Fruit fly (Drosophila melanogaster) whole organism, embryonic: ENCODE results near the gene SdicC.

Experiments used
- Adf1 ChIP-seq: fragments of 200-800 bp; sonication (Bioruptor generic); IDR thresholded peaks from 2 replicates; pipeline ENCODE4 v1.3.6; 2022; ENCODE audit warnings: missing biosample characterization, missing genetic modification characterization
- CG11560 ChIP-seq: fragments of 200-800 bp; sonication (Bioruptor generic); IDR thresholded peaks from 3 replicates; pipeline ENCODE4 v1.3.6; 2022; ENCODE audit warnings: missing biosample characterization, missing genetic modification characterization
- CG11695 ChIP-seq: fragments of 200-800 bp; sonication (Bioruptor generic); IDR thresholded peaks from 3 replicates; pipeline ENCODE4 v1.3.6; 2022; ENCODE audit warnings: missing biosample characterization, missing genetic modification characterization
- CG12659 ChIP-seq: fragments of 200-800 bp; sonication (Bioruptor generic); optimal IDR thresholded peaks from 3 replicates; lab custom pipeline; 2017; ENCODE audit warnings: mild to moderate bottlenecking, missing biosample characterization, missing genetic modification reagents, missing genetic modification characterization
- CG13287 ChIP-seq: fragments of 200-800 bp; sonication (Bioruptor generic); IDR thresholded peaks from 2 replicates; pipeline ENCODE4 v1.3.6; 2022; ENCODE audit warnings: missing biosample characterization, missing genetic modification characterization; ENCODE audit not compliant: partially characterized antibody
- CG14014 ChIP-seq: fragments of 200-800 bp; sonication (Bioruptor generic); IDR thresholded peaks from 2 replicates; pipeline ENCODE4 v1.3.6; 2022; ENCODE audit warnings: missing biosample characterization, missing genetic modification characterization
- CG2116 ChIP-seq: fragments of 200-800 bp; sonication (Bioruptor generic); optimal IDR thresholded peaks from 3 replicates; lab custom pipeline; 2018; ENCODE audit warnings: missing biosample characterization, mild to moderate bottlenecking, missing genetic modification characterization
- CG2129 ChIP-seq: fragments of 200-800 bp; sonication (Bioruptor generic); IDR thresholded peaks from 2 replicates; pipeline ENCODE4 v1.3.6; 2022; ENCODE audit warnings: missing biosample characterization, missing genetic modification characterization; ENCODE audit not compliant: partially characterized antibody
- CG30403 ChIP-seq: fragments of 200-800 bp; sonication (Bioruptor generic); optimal IDR thresholded peaks from 3 replicates; lab custom pipeline; 2016; ENCODE audit warnings: missing biosample characterization, missing genetic modification characterization
- CG34224 ChIP-seq: fragments of 200-800 bp; sonication (Bioruptor generic); IDR thresholded peaks from 3 replicates; pipeline ENCODE4 v1.3.6; 2022; ENCODE audit warnings: missing biosample characterization, missing genetic modification characterization; ENCODE audit not compliant: partially characterized antibody
- CG3847 ChIP-seq: fragments of 200-800 bp; sonication (Bioruptor generic); IDR thresholded peaks from 2 replicates; pipeline ENCODE4 v1.3.6; 2022; ENCODE audit warnings: missing biosample characterization, missing genetic modification characterization
- CG3995 ChIP-seq: fragments of 200-800 bp; sonication (Bioruptor generic); optimal IDR thresholded peaks from 3 replicates; lab custom pipeline; 2016; ENCODE audit warnings: missing biosample characterization, missing genetic modification characterization
- CG43689 ChIP-seq: fragments of 200-800 bp; sonication (Bioruptor generic); IDR thresholded peaks from 2 replicates; pipeline ENCODE4 v1.3.6; 2022; ENCODE audit warnings: missing biosample characterization, missing genetic modification characterization
- CG4854 ChIP-seq: fragments of 200-800 bp; sonication (Bioruptor generic); optimal IDR thresholded peaks from 2 replicates; lab custom pipeline; 2016; ENCODE audit warnings: missing biosample characterization, missing genetic modification characterization, inconsistent platforms
- CG5180 ChIP-seq: fragments of 200-800 bp; sonication (Bioruptor generic); optimal IDR thresholded peaks from 3 replicates; lab custom pipeline; 2017; ENCODE audit warnings: missing biosample characterization, missing genetic modification characterization, mild to moderate bottlenecking, moderate library complexity, missing genetic modification reagents
- CG8388 ChIP-seq: fragments of 200-800 bp; sonication (Bioruptor generic); optimal IDR thresholded peaks from 2 replicates; lab custom pipeline; 2019; ENCODE audit warnings: missing biosample characterization, mild to moderate bottlenecking, missing genetic modification characterization, moderate library complexity
- CG8765 ChIP-seq: fragments of 200-800 bp; sonication (Bioruptor generic); IDR thresholded peaks from 2 replicates; pipeline ENCODE4 v1.3.6; 2022; ENCODE audit warnings: missing biosample characterization, missing genetic modification characterization
- CG9437 ChIP-seq: fragments of 200-800 bp; sonication (Bioruptor generic); optimal IDR thresholded peaks from 2 replicates; lab custom pipeline; 2018; ENCODE audit warnings: missing biosample characterization, mild to moderate bottlenecking, missing genetic modification characterization
- Dad ChIP-seq: fragments of 200-800 bp; sonication (Bioruptor generic); optimal IDR thresholded peaks from 3 replicates; lab custom pipeline; 2016; ENCODE audit warnings: missing biosample characterization, missing genetic modification characterization
- Dek ChIP-seq: fragments of 200-800 bp; sonication (Bioruptor generic); optimal IDR thresholded peaks from 3 replicates; lab custom pipeline; 2019; ENCODE audit warnings: missing biosample characterization, mild to moderate bottlenecking, missing genetic modification characterization, moderate library complexity
- Dip2 ChIP-seq: fragments of 200-800 bp; sonication (Bioruptor generic); IDR thresholded peaks from 2 replicates; pipeline ENCODE4 v1.3.6; 2022; ENCODE audit warnings: missing biosample characterization, missing genetic modification characterization
- Dref ChIP-seq: fragments of 200-800 bp; sonication (Bioruptor generic); IDR thresholded peaks from 2 replicates; pipeline ENCODE4 v1.3.6; 2022; ENCODE audit warnings: missing biosample characterization, missing genetic modification characterization
- HLH3B ChIP-seq: fragments of 200-800 bp; sonication (Bioruptor generic); IDR thresholded peaks from 2 replicates; pipeline ENCODE4 v1.3.6; 2022; ENCODE audit warnings: missing biosample characterization, missing genetic modification characterization
- Kr ChIP-seq: fragments of 200-800 bp; sonication (Bioruptor generic); optimal IDR thresholded peaks from 2 replicates; lab custom pipeline; 2017; ENCODE audit warnings: missing biosample characterization, mild to moderate bottlenecking, missing genetic modification characterization
- NK7.1 ChIP-seq: fragments of 200-800 bp; sonication (Bioruptor generic); optimal IDR thresholded peaks from 3 replicates; lab custom pipeline; 2016; ENCODE audit warnings: missing biosample characterization, missing genetic modification characterization
- Ravus ChIP-seq: fragments of 200-800 bp; sonication (Bioruptor generic); IDR thresholded peaks from 2 replicates; pipeline ENCODE4 v1.3.6; 2022; ENCODE audit warnings: missing biosample characterization, missing genetic modification characterization
- Rx ChIP-seq: fragments of 200-800 bp; sonication (Bioruptor generic); IDR thresholded peaks from 2 replicates; pipeline ENCODE4 v1.3.6; 2022; ENCODE audit warnings: missing biosample characterization, missing genetic modification characterization
- Trl ChIP-seq, 3 experiments: fragments of >200 bp in 2 of 3; fragments of 200-800 bp in 1 of 3; sonication (Bioruptor generic) in 1 of 3; optimal IDR thresholded peaks; 2 replicates in 1 of 3; 3 replicates in 2 of 3; lab custom pipeline; 2016 to 2017; ENCODE audit warnings: missing biosample characterization in 1 of 3, missing genetic modification characterization in 1 of 3
- Usf ChIP-seq: fragments of 200-800 bp; sonication (Bioruptor generic); optimal IDR thresholded peaks from 2 replicates; lab custom pipeline; 2017; ENCODE audit warnings: missing genotype, missing biosample characterization, missing genetic modification characterization
- ac ChIP-seq: fragments of 200-800 bp; sonication (Bioruptor generic); optimal IDR thresholded peaks from 3 replicates; lab custom pipeline; 2017; ENCODE audit warnings: missing biosample characterization, mild to moderate bottlenecking, missing genetic modification characterization
- aop ChIP-seq: fragments of 200-800 bp; sonication (Bioruptor generic); IDR thresholded peaks from 2 replicates; pipeline ENCODE4 v1.3.6; 2022; ENCODE audit warnings: missing biosample characterization, missing genetic modification characterization
- croc ChIP-seq: fragments of 200-800 bp; sonication (Bioruptor generic); conservative IDR thresholded peaks from 3 replicates; pipeline ENCODE4 v1.3.6; 2022; ENCODE audit warnings: missing biosample characterization, missing genetic modification characterization
- crol ChIP-seq: fragments of 200-800 bp; sonication (Bioruptor generic); IDR thresholded peaks from 2 replicates; pipeline ENCODE4 v1.3.6; 2022; ENCODE audit warnings: missing biosample characterization, missing genetic modification characterization
- ems ChIP-seq: fragments of 200-800 bp; sonication (Bioruptor generic); optimal IDR thresholded peaks from 3 replicates; lab custom pipeline; 2016; ENCODE audit warnings: missing biosample characterization, missing genetic modification characterization
- gce ChIP-seq: fragments of 200-800 bp; sonication (Bioruptor generic); IDR thresholded peaks from 3 replicates; pipeline ENCODE4 v1.3.6; 2022; ENCODE audit warnings: missing biosample characterization, missing genetic modification characterization
- gsb ChIP-seq: fragments of 200-800 bp; sonication (Bioruptor generic); IDR thresholded peaks from 2 replicates; pipeline ENCODE4 v1.3.6; 2022; ENCODE audit warnings: missing biosample characterization, missing genetic modification characterization
- ind ChIP-seq: fragments of 200-800 bp; sonication (Bioruptor generic); optimal IDR thresholded peaks from 3 replicates; lab custom pipeline; 2016; ENCODE audit warnings: missing biosample characterization, missing genetic modification characterization
- ken ChIP-seq: fragments of 200-800 bp; sonication (Bioruptor generic); IDR thresholded peaks from 3 replicates; pipeline ENCODE4 v1.3.6; 2022; ENCODE audit warnings: missing biosample characterization, missing genetic modification characterization
- knrl ChIP-seq: fragments of 200-800 bp; sonication (Bioruptor generic); IDR thresholded peaks from 3 replicates; pipeline ENCODE4 v1.3.6; 2022; ENCODE audit warnings: missing biosample characterization, missing genetic modification characterization; ENCODE audit not compliant: partially characterized antibody
- lola ChIP-seq, 3 experiments: fragments of >200 bp in 2 of 3; fragments of 200-800 bp in 1 of 3; sonication (Bioruptor generic) in 1 of 3; optimal IDR thresholded peaks; 2 replicates each; lab custom pipeline; 2017 to 2019; ENCODE audit warnings: missing biosample characterization in 3 of 3, missing genetic modification characterization in 3 of 3, mild to moderate bottlenecking in 1 of 3, moderate library complexity in 1 of 3
- luna ChIP-seq: fragments of 200-800 bp; sonication (Bioruptor generic); optimal IDR thresholded peaks from 2 replicates; lab custom pipeline; 2016; ENCODE audit warnings: missing biosample characterization, missing genetic modification characterization
- onecut ChIP-seq: fragments of 200-800 bp; sonication (Bioruptor generic); IDR thresholded peaks from 2 replicates; pipeline ENCODE4 v1.3.6; 2022; ENCODE audit warnings: missing biosample characterization, missing genetic modification characterization
- org-1 ChIP-seq: fragments of 200-800 bp; sonication (Bioruptor generic); optimal IDR thresholded peaks from 2 replicates; lab custom pipeline; 2017; ENCODE audit warnings: missing biosample characterization, missing genetic modification characterization
- otp ChIP-seq: fragments of 200-800 bp; sonication (Bioruptor generic); IDR thresholded peaks from 3 replicates; pipeline ENCODE4, ENCODE4 v1.3.6; 2022; ENCODE audit warnings: missing biosample characterization, missing genetic modification characterization
- repo ChIP-seq: fragments of 200-800 bp; sonication (Bioruptor generic); optimal IDR thresholded peaks from 2 replicates; lab custom pipeline; 2016; ENCODE audit warnings: missing biosample characterization, missing genetic modification characterization
- sisA ChIP-seq: fragments of 200-800 bp; sonication (Bioruptor generic); IDR thresholded peaks from 2 replicates; pipeline ENCODE4 v1.3.6; 2022; ENCODE audit warnings: missing biosample characterization, missing genetic modification characterization
- sqz ChIP-seq: fragments of 200-800 bp; sonication (Bioruptor generic); optimal IDR thresholded peaks from 3 replicates; lab custom pipeline; 2018; ENCODE audit warnings: missing biosample characterization, mild to moderate bottlenecking, missing genetic modification characterization
- tup ChIP-seq: fragments of 200-800 bp; sonication (Bioruptor generic); optimal IDR thresholded peaks from 2 replicates; lab custom pipeline; 2016; ENCODE audit warnings: missing biosample characterization, mild to moderate bottlenecking, missing genetic modification characterization, moderate library complexity
- tx ChIP-seq: fragments of 200-800 bp; sonication (Bioruptor generic); optimal IDR thresholded peaks from 2 replicates; lab custom pipeline; 2016; ENCODE audit warnings: missing biosample characterization, missing genetic modification characterization
- unc-4 ChIP-seq: fragments of 200-800 bp; sonication (Bioruptor generic); IDR thresholded peaks from 2 replicates; pipeline ENCODE4 v1.3.6; 2022; ENCODE audit warnings: missing biosample characterization, missing genetic modification characterization; ENCODE audit not compliant: partially characterized antibody
- zf30C ChIP-seq: fragments of 200-800 bp; sonication (Bioruptor generic); optimal IDR thresholded peaks from 3 replicates; lab custom pipeline; 2018; ENCODE audit warnings: missing biosample characterization, mild to moderate bottlenecking, missing genetic modification characterization

SdicC gene

dm6 chrX:20165773-20166412 lies 51.2 kb downstream of the SdicC start, which contains the start of gene Phf7 (continued):
- TF ChIP-seq tx (GFP tag; lab: Kevin White, UChicago): no peak
- no peak for TF ChIP-seq ac (GFP tag; lab: Kevin White, UChicago)
- peak; percentile 85 for TF ChIP-seq Dref
- peak; percentile 62 for TF ChIP-seq sqz
- no peak for TF ChIP-seq ems (GFP tag; lab: Kevin White, UChicago)
- TF ChIP-seq CG13287 (GFP tag; lab: Robert Waterston, UW): peak; percentile 77
- no peak for TF ChIP-seq sisA (GFP tag; lab: Robert Waterston, UW)
- TF ChIP-seq Trl (optimal IDR thresholded peaks at IDR 0.05; lab: Kevin White, UChicago): no peak
- no peak for TF ChIP-seq Trl (GFP tag; optimal IDR thresholded peaks at IDR 0.05; lab: Kevin White, UChicago)
- 0 out of 2 replicates have a peak, but pooled peaks have one; percentile 19 for TF ChIP-seq CG2129 (GFP tag; lab: Robert Waterston, UW)
- no peak for TF ChIP-seq Kr (GFP tag; lab: Kevin White, UChicago)
- TF ChIP-seq CG3995 (GFP tag; lab: Kevin White, UChicago): peak; percentile 12
- no peak for TF ChIP-seq CG5180 (GFP tag; lab: Kevin White, UChicago)
- no peak for TF ChIP-seq otp
- no peak for TF ChIP-seq NK7.1 (GFP tag; lab: Kevin White, UChicago)
- TF ChIP-seq repo: no peak
- TF ChIP-seq CG4854 (GFP tag; lab: Kevin White, UChicago): no peak
- no peak for TF ChIP-seq CG43689
- TF ChIP-seq croc: no peak
- TF ChIP-seq CG34224 (GFP tag; lab: Robert Waterston, UW): peak; percentile 47; the same call in 1 of the 3 replicates
- TF ChIP-seq crol (GFP tag; lab: Robert Waterston, UW): no peak
- TF ChIP-seq tup (GFP tag; lab: Kevin White, UChicago): no peak
- no peak for TF ChIP-seq CG8765 (GFP tag; lab: Robert Waterston, UW)
- TF ChIP-seq knrl (GFP tag; lab: Robert Waterston, UW): peak; percentile 81
- TF ChIP-seq CG11695 (GFP tag; lab: Robert Waterston, UW): no peak
- TF ChIP-seq Dek (tag; lab: Kevin White, UChicago): no peak
- TF ChIP-seq CG11560 (tag; lab: Robert Waterston, UW): no peak
- no peak for TF ChIP-seq aop (GFP tag; lab: Robert Waterston, UW)
- TF ChIP-seq CG30403 (GFP tag; lab: Kevin White, UChicago): no peak
- no peak for TF ChIP-seq HLH3B (GFP tag; lab: Robert Waterston, UW)
- TF ChIP-seq CG2116 (GFP tag; lab: Kevin White, UChicago): peak; percentile 62
- no peak for TF ChIP-seq gce (GFP tag; lab: Robert Waterston, UW)
- TF ChIP-seq Usf (GFP tag; lab: Kevin White, UChicago): no peak
- TF ChIP-seq CG8388 (GFP tag; lab: Kevin White, UChicago): no peak
- TF ChIP-seq CG9437 (GFP tag; lab: Kevin White, UChicago): no peak
- TF ChIP-seq Dad: no peak
- TF ChIP-seq zf30C (GFP tag; lab: Kevin White, UChicago): no peak
- TF ChIP-seq luna: no peak
- TF ChIP-seq Ravus: no peak
- no peak for TF ChIP-seq Rx (GFP tag; lab: Robert Waterston, UW)
- TF ChIP-seq Dip2 (GFP tag; lab: Robert Waterston, UW): no peak
- no peak for TF ChIP-seq onecut (GFP tag; lab: Robert Waterston, UW)
- TF ChIP-seq gsb (GFP tag; lab: Robert Waterston, UW): no peak
- TF ChIP-seq lola (GFP tag; optimal IDR thresholded peaks at IDR 0.05; lab: Kevin White, UChicago): no peak
- TF ChIP-seq ind (GFP tag; lab: Kevin White, UChicago): no peak
- TF ChIP-seq Adf1 (GFP tag; lab: Robert Waterston, UW): no peak
- TF ChIP-seq CG14014: no peak
- TF ChIP-seq unc-4 (GFP tag; lab: Robert Waterston, UW): peak; percentile 72
- TF ChIP-seq ken: no peak
- TF ChIP-seq org-1 (GFP tag; lab: Kevin White, UChicago): no peak
- TF ChIP-seq CG3847 (GFP tag; lab: Robert Waterston, UW): 0 out of 2 replicates have a peak, but pooled peaks have one; percentile 12
- peak; percentile 59 for TF ChIP-seq CG12659
